Worm (Caenorhabditis elegans) whole organism, late embryonic: Measurements from ENCODE around the gene nhr-3.

Source experiments
- T23F11.4 ChIP-seq: fragments of 200-800 bp; sonication (Bioruptor generic); optimal IDR thresholded peaks from 2 replicates; lab custom pipeline; 2018; ENCODE audit warnings: mild to moderate bottlenecking, missing genetic modification characterization, missing compliant biosample characterization
- ama-1 ChIP-seq: fragments of 150-350 bp; optimal IDR thresholded peaks from 2 replicates; lab custom pipeline; 2014
- ceh-22 ChIP-seq: sonication (generic microtip); optimal IDR thresholded peaks from 2 replicates; lab custom pipeline; 2017; ENCODE audit warnings: missing biosample characterization, missing genetic modification characterization
- ceh-24 ChIP-seq: sonication (generic microtip); optimal IDR thresholded peaks from 2 replicates; lab custom pipeline; 2016; ENCODE audit warnings: mild to moderate bottlenecking, missing genetic modification characterization, missing compliant biosample characterization
- dve-1 ChIP-seq: sonication (generic microtip); optimal IDR thresholded peaks from 2 replicates; lab custom pipeline; 2017; ENCODE audit warnings: antibody characterized with exemption, mild to moderate bottlenecking, missing genetic modification characterization, missing compliant biosample characterization
- nhr-11 ChIP-seq: fragments of 150-350 bp; optimal IDR thresholded peaks from 2 replicates; lab custom pipeline; 2014; ENCODE audit warnings: missing biosample characterization, missing genetic modification characterization
- pag-3 ChIP-seq: sonication (generic microtip); optimal IDR thresholded peaks from 2 replicates; lab custom pipeline; 2016; ENCODE audit warnings: missing compliant biosample characterization, missing genetic modification characterization, borderline replicate concordance
- pat-9 ChIP-seq: fragments of 200-800 bp; sonication (Bioruptor generic); optimal IDR thresholded peaks from 2 replicates; lab custom pipeline; 2018; ENCODE audit warnings: mild to moderate bottlenecking, missing genetic modification characterization, moderate library complexity, missing compliant biosample characterization
- pros-1 ChIP-seq: fragments of 150-350 bp; optimal IDR thresholded peaks from 2 replicates; lab custom pipeline; 2014; ENCODE audit warnings: missing biosample characterization, missing genetic modification reagents, missing genetic modification characterization
- tbx-7 ChIP-seq: sonication (generic microtip); optimal IDR thresholded peaks from 2 replicates; lab custom pipeline; 2016; ENCODE audit warnings: missing genotype, missing genetic modification characterization, missing compliant biosample characterization
- unc-55 ChIP-seq: sonication (generic microtip); optimal IDR thresholded peaks from 2 replicates; lab custom pipeline; 2017; ENCODE audit warnings: missing biosample characterization, missing genetic modification reagents, missing genetic modification characterization

- TF ChIP-seq ama-1 (lab: Kevin White, UChicago), result no peak
- TF ChIP-seq unc-55 (GFP tag; lab: Kevin White, UChicago), result no peak
- TF ChIP-seq T23F11.4 (GFP tag; lab: Kevin White, UChicago), result no peak
- no peak for TF ChIP-seq ceh-22 (tag; lab: Kevin White, UChicago)
- no peak for TF ChIP-seq ceh-24 (tag; lab: Kevin White, UChicago)
- TF ChIP-seq tbx-7, result no peak
- TF ChIP-seq dve-1 (tag; lab: Kevin White, UChicago), result no peak
- no peak for TF ChIP-seq pros-1 (tag; lab: Kevin White, UChicago)
- no peak for TF ChIP-seq pat-9
- TF ChIP-seq pag-3 (tag; lab: Kevin White, UChicago), result no peak
- TF ChIP-seq nhr-11 (tag; lab: Kevin White, UChicago), result no peak
These were observed 23.1 kb downstream of the nhr-3 start, which contains the start of gene sym-1 for ce11 chrX:14581429-14581828.
